Worm (Caenorhabditis elegans): ENCODE results near the gene lin-24.

- TF ChIP-seq pha-4 (tag; optimal IDR thresholded peaks at IDR 0.05) (no peak), snpc-4 (GFP tag; optimal IDR thresholded peaks at IDR 0.05) (no peak), snpc-4 (tag; optimal IDR thresholded peaks at IDR 0.05) (no peak), Y67H2A.10 (GFP tag; conservative IDR thresholded peaks at IDR 0.05) (no peak), B0019.2 (GFP tag; conservative IDR thresholded peaks at IDR 0.05) (no peak), lin-26 (GFP tag; IDR thresholded peaks at IDR 0.05) (no peak), dpl-1 (GFP tag; optimal IDR thresholded peaks at IDR 0.05) (no peak), F37B4.10 (GFP tag; IDR thresholded peaks at IDR 0.05) (no peak), tlf-1 (GFP tag; optimal IDR thresholded peaks at IDR 0.05) (no peak), rpc-1 (optimal IDR thresholded peaks at IDR 0.05) (no peak), rpc-1 (tag; optimal IDR thresholded peaks at IDR 0.05) (no peak), ceh-79 (tag; optimal IDR thresholded peaks at IDR 0.05) (no peak), F55B11.4 (tag; optimal IDR thresholded peaks at IDR 0.05; ENCODE audit: borderline replicate concordance, insufficient read depth) (no peak), ama-1 (optimal IDR thresholded peaks at IDR 0.05) (no peak), ama-1 (GFP tag; optimal IDR thresholded peaks at IDR 0.05) (no peak), bed-2 (GFP tag; IDR thresholded peaks at IDR 0.05) (no peak)
Measured at ce11 chrIV:12167944-12168343, 38.6 kb downstream of the lin-24 start, which contains the start of gene F20B10.3.

Measured in whole organism, young adult.